Worm (Caenorhabditis elegans): Measurements from ENCODE around the gene rme-1.

DNA sequence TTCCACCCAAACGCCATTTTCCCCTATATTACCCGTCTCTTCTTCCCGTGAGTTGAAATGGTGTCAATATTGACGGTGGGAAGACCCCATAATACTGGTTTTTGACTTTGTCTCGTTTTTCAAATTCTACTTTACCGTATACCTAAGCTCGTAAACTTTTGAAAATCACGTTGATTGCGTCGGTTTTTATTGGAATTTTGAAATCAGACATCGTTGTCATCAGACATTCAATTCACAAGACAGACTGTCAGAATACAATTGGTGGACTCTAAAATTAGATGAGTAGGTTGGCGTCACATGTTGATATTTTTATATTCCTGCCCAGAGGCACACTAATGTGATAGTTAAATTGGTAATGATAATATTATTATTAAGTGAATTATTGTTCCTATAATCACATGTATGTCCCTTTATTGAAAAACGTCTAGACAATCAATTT, 23.2 kb downstream of the rme-1 start:
- TF ChIP-seq tbx-11 (GFP tag; IDR thresholded peaks at IDR 0.05) (no peak), B0310.2 (tag; optimal IDR thresholded peaks at IDR 0.05) (no peak), ama-1 (optimal IDR thresholded peaks at IDR 0.05) (no peak), ceh-13 (GFP tag; optimal IDR thresholded peaks at IDR 0.05) (no peak), hmbx-1 (tag; optimal IDR thresholded peaks at IDR 0.05) (no peak), hnd-1 (tag; optimal IDR thresholded peaks at IDR 0.05) (no peak), ets-7 (tag; optimal IDR thresholded peaks at IDR 0.05) (no peak), F13C5.2 (tag; optimal IDR thresholded peaks at IDR 0.05) (no peak), aly-1 (tag; optimal IDR thresholded peaks at IDR 0.05) (no peak), ceh-36 (tag; optimal IDR thresholded peaks at IDR 0.05) (no peak), hmg-4 (GFP tag; optimal IDR thresholded peaks at IDR 0.05) (no peak), tbx-37 (GFP tag; conservative IDR thresholded peaks at IDR 0.05) (no peak), flt-1 (GFP tag; IDR thresholded peaks at IDR 0.05) (no peak), sea-1 (GFP tag; conservative IDR thresholded peaks at IDR 0.05) (no peak)
